Fruit fly (Drosophila melanogaster) whole organism, prepupa: Measurements from ENCODE around the gene ct.

Experiments
- Blimp-1 ChIP-seq: fragments of 200-800 bp; sonication (Bioruptor generic); optimal IDR thresholded peaks from 3 replicates; lab custom pipeline; 2017; ENCODE audit warnings: missing biosample characterization, missing genetic modification characterization, mild to moderate bottlenecking, moderate library complexity, missing genetic modification reagents
- CG11294 ChIP-seq: fragments of 200-800 bp; sonication (Bioruptor generic); IDR thresholded peaks from 2 replicates; pipeline ENCODE4 v1.3.6; 2022; ENCODE audit warnings: missing biosample characterization, missing genetic modification characterization
- CG11762 ChIP-seq: fragments of 200-800 bp; sonication (Bioruptor generic); optimal IDR thresholded peaks from 3 replicates; lab custom pipeline; 2016; ENCODE audit warnings: missing biosample characterization, missing genetic modification characterization; ENCODE audit not compliant: insufficient read depth
- CG15336 ChIP-seq: fragments of 200-800 bp; sonication (Bioruptor generic); IDR thresholded peaks from 2 replicates; pipeline ENCODE4 v1.3.6; 2022; ENCODE audit warnings: missing biosample characterization, missing genetic modification characterization
- CG1621 ChIP-seq: fragments of 200-800 bp; sonication (Bioruptor generic); optimal IDR thresholded peaks from 3 replicates; lab custom pipeline; 2018; ENCODE audit warnings: missing biosample characterization, mild to moderate bottlenecking, missing genetic modification characterization
- CG3032 ChIP-seq: fragments of 200-800 bp; optimal IDR thresholded peaks from 2 replicates; lab custom pipeline; 2019; ENCODE audit warnings: missing biosample characterization, mild to moderate bottlenecking, missing genetic modification characterization, moderate library complexity
- CG31627 ChIP-seq: fragments of 200-800 bp; sonication (Bioruptor generic); optimal IDR thresholded peaks from 3 replicates; lab custom pipeline; 2016; ENCODE audit warnings: missing biosample characterization, missing genetic modification characterization
- CG32006 ChIP-seq: fragments of 200-800 bp; sonication (Bioruptor generic); optimal IDR thresholded peaks from 3 replicates; lab custom pipeline; 2017; ENCODE audit warnings: missing biosample characterization, mild to moderate bottlenecking, missing genetic modification characterization
- CG4318 ChIP-seq: fragments of 200-800 bp; sonication (Bioruptor generic); optimal IDR thresholded peaks from 3 replicates; lab custom pipeline; 2017; ENCODE audit warnings: missing biosample characterization, mild to moderate bottlenecking, missing genetic modification characterization
- CG6163 ChIP-seq: fragments of 200-800 bp; sonication (Bioruptor generic); IDR thresholded peaks from 3 replicates; pipeline ENCODE4 v1.3.6; 2022; ENCODE audit warnings: missing biosample characterization, missing genetic modification characterization
- CG6808 ChIP-seq: fragments of 200-800 bp; sonication (Bioruptor generic); optimal IDR thresholded peaks from 3 replicates; lab custom pipeline; 2017; ENCODE audit warnings: missing biosample characterization, missing genetic modification characterization, mild to moderate bottlenecking, moderate library complexity, missing genetic modification reagents
- CG7368 ChIP-seq: fragments of 200-800 bp; sonication (Bioruptor generic); optimal IDR thresholded peaks from 3 replicates; lab custom pipeline; 2016; ENCODE audit warnings: missing biosample characterization, missing genetic modification characterization
- CG8119 ChIP-seq: fragments of 200-800 bp; sonication (Bioruptor generic); IDR thresholded peaks from 3 replicates; pipeline ENCODE4 v1.3.6; 2022; ENCODE audit warnings: missing biosample characterization, missing genetic modification characterization
- CG8319 ChIP-seq: fragments of 200-800 bp; sonication (Bioruptor generic); optimal IDR thresholded peaks from 3 replicates; lab custom pipeline; 2016; ENCODE audit warnings: missing biosample characterization, missing genetic modification characterization
- CG8632 ChIP-seq: fragments of 200-800 bp; sonication (Bioruptor generic); optimal IDR thresholded peaks from 3 replicates; lab custom pipeline; 2016; ENCODE audit warnings: missing biosample characterization, missing genetic modification characterization
- CG9139 ChIP-seq: fragments of 200-800 bp; sonication (Bioruptor generic); optimal IDR thresholded peaks from 3 replicates; lab custom pipeline; 2017; ENCODE audit warnings: missing biosample characterization, mild to moderate bottlenecking, missing genetic modification characterization
- Eip75B ChIP-seq: fragments of 200-800 bp; sonication (Bioruptor generic); optimal IDR thresholded peaks from 3 replicates; lab custom pipeline; 2016; ENCODE audit warnings: missing biosample characterization, missing genetic modification characterization
- Eip78C ChIP-seq: fragments of 200-800 bp; sonication (Bioruptor generic); peaks from one replicate; lab custom pipeline; 2016; ENCODE audit warnings: missing biosample characterization, missing genetic modification characterization
- Eip93F ChIP-seq: fragments of 200-800 bp; sonication (Bioruptor generic); optimal IDR thresholded peaks from 2 replicates; lab custom pipeline; 2016; ENCODE audit warnings: missing biosample characterization, mild to moderate bottlenecking, missing genetic modification characterization
- Ets21C ChIP-seq: fragments of 200-800 bp; sonication (Bioruptor generic); optimal IDR thresholded peaks from 3 replicates; lab custom pipeline; 2016; ENCODE audit warnings: missing biosample characterization, missing genetic modification characterization
- Ets96B ChIP-seq: fragments of 200-800 bp; optimal IDR thresholded peaks from 2 replicates; lab custom pipeline; 2019; ENCODE audit warnings: missing biosample characterization, mild to moderate bottlenecking, missing genetic modification characterization, moderate library complexity
- Hr38 ChIP-seq: sonication (Bioruptor generic); optimal IDR thresholded peaks from 2 replicates; lab custom pipeline; 2016; ENCODE audit warnings: missing biosample characterization, missing genetic modification characterization
- Hr39 ChIP-seq: fragments of 200-800 bp; sonication (Bioruptor generic); optimal IDR thresholded peaks from 2 replicates; lab custom pipeline; 2016; ENCODE audit warnings: missing biosample characterization, missing genetic modification characterization
- Hr4 ChIP-seq: fragments of 200-800 bp; sonication (Bioruptor generic); optimal IDR thresholded peaks from 3 replicates; lab custom pipeline; 2016; ENCODE audit warnings: missing biosample characterization, missing genetic modification characterization
- Lpt ChIP-seq: fragments of 200-800 bp; sonication (Bioruptor generic); optimal IDR thresholded peaks from 3 replicates; lab custom pipeline; 2016; ENCODE audit warnings: missing biosample characterization, missing genetic modification characterization
- Met ChIP-seq: fragments of 200-800 bp; sonication (Bioruptor generic); optimal IDR thresholded peaks from 3 replicates; lab custom pipeline; 2016; ENCODE audit warnings: missing biosample characterization, missing genetic modification characterization
- OdsH ChIP-seq: fragments of 200-800 bp; sonication (Bioruptor generic); optimal IDR thresholded peaks from 3 replicates; lab custom pipeline; 2016; ENCODE audit warnings: missing biosample characterization, missing genetic modification characterization
- Smox ChIP-seq: fragments of 200-800 bp; sonication (Bioruptor generic); optimal IDR thresholded peaks from 3 replicates; lab custom pipeline; 2016; ENCODE audit warnings: missing biosample characterization, missing genetic modification characterization
- Sox102F ChIP-seq: fragments of 200-800 bp; sonication (Bioruptor generic); optimal IDR thresholded peaks from 2 replicates; lab custom pipeline; 2016; ENCODE audit warnings: missing biosample characterization, mild to moderate bottlenecking, missing genetic modification characterization
- Sox14 ChIP-seq: fragments of 200-800 bp; sonication (Bioruptor generic); optimal IDR thresholded peaks from 3 replicates; lab custom pipeline; 2016; ENCODE audit warnings: missing biosample characterization, missing genetic modification characterization
- Sox15 ChIP-seq: fragments of 200-800 bp; sonication (Bioruptor generic); optimal IDR thresholded peaks from 3 replicates; lab custom pipeline; 2016; ENCODE audit warnings: missing biosample characterization, missing genetic modification characterization
- achi ChIP-seq: fragments of 200-800 bp; sonication (Bioruptor generic); optimal IDR thresholded peaks from 3 replicates; lab custom pipeline; 2016; ENCODE audit warnings: missing biosample characterization, missing genetic modification characterization
- cyc ChIP-seq: fragments of 200-800 bp; sonication (Bioruptor generic); optimal IDR thresholded peaks from 3 replicates; lab custom pipeline; 2016; ENCODE audit warnings: missing biosample characterization, missing genetic modification characterization
- dac ChIP-seq: fragments of 200-800 bp; sonication (Bioruptor generic); optimal IDR thresholded peaks from 2 replicates; lab custom pipeline; 2017; ENCODE audit warnings: missing biosample characterization, mild to moderate bottlenecking, missing genetic modification characterization
- dsx ChIP-seq: fragments of 200-800 bp; optimal IDR thresholded peaks from 3 replicates; lab custom pipeline; 2019; ENCODE audit warnings: missing biosample characterization, mild to moderate bottlenecking, missing genetic modification characterization, moderate library complexity; ENCODE audit not compliant: poor library complexity, severe bottlenecking
- eg ChIP-seq: fragments of 200-800 bp; sonication (Bioruptor generic); IDR thresholded peaks from 3 replicates; pipeline ENCODE4 v1.3.6; 2022; ENCODE audit warnings: missing biosample characterization, missing genetic modification characterization
- esn ChIP-seq: fragments of 200-800 bp; sonication (Bioruptor generic); optimal IDR thresholded peaks from 2 replicates; lab custom pipeline; 2016; ENCODE audit warnings: missing biosample characterization, mild to moderate bottlenecking, missing genetic modification characterization, moderate library complexity
- fd59A ChIP-seq: fragments of 200-800 bp; sonication (Bioruptor generic); optimal IDR thresholded peaks from 2 replicates; lab custom pipeline; 2017; ENCODE audit warnings: missing biosample characterization, mild to moderate bottlenecking, missing genetic modification characterization, missing genetic modification reagents
- fkh ChIP-seq: fragments of 200-800 bp; sonication (Bioruptor generic); optimal IDR thresholded peaks from 3 replicates; lab custom pipeline; 2017; ENCODE audit warnings: missing biosample characterization, mild to moderate bottlenecking, missing genetic modification characterization, moderate library complexity
- lz ChIP-seq: fragments of 200-800 bp; sonication (Bioruptor generic); optimal IDR thresholded peaks from 3 replicates; lab custom pipeline; 2016; ENCODE audit warnings: missing biosample characterization, missing genetic modification characterization
- net ChIP-seq: fragments of 200-800 bp; sonication (Bioruptor generic); optimal IDR thresholded peaks from 3 replicates; lab custom pipeline; 2016; ENCODE audit warnings: missing biosample characterization, missing genetic modification characterization
- pdm3 ChIP-seq: fragments of 200-800 bp; sonication (Bioruptor generic); optimal IDR thresholded peaks from 3 replicates; lab custom pipeline; 2016; ENCODE audit warnings: missing biosample characterization, missing genetic modification characterization
- salr ChIP-seq, 2 experiments: fragments of 200-800 bp; sonication (Bioruptor generic); optimal IDR thresholded peaks; 3 replicates each; lab custom pipeline; 2016 to 2018; ENCODE audit warnings: missing biosample characterization in 2 of 2, missing genetic modification characterization in 2 of 2, mild to moderate bottlenecking in 1 of 2
- spab ChIP-seq: fragments of 200-800 bp; sonication (Bioruptor generic); optimal IDR thresholded peaks from 2 replicates; lab custom pipeline; 2017; ENCODE audit warnings: missing biosample characterization, mild to moderate bottlenecking, missing genetic modification characterization, missing genetic modification reagents
- ss ChIP-seq, 2 experiments: fragments of 200-800 bp; sonication (Bioruptor generic); optimal IDR thresholded peaks; 2 replicates in 1 of 2; 3 replicates in 1 of 2; lab custom pipeline; 2017 to 2018; ENCODE audit warnings: mild to moderate bottlenecking in 2 of 2, missing biosample characterization in 2 of 2, missing genetic modification characterization in 2 of 2, moderate library complexity in 1 of 2
- svp ChIP-seq: fragments of 200-800 bp; sonication (Bioruptor generic); peaks from one replicate; lab custom pipeline; 2016; ENCODE audit warnings: missing biosample characterization, missing genetic modification characterization

The ct gene

dm6 chrX:7700239-7700793 is 92.1 kb downstream of the ct start (continued):
- peak; percentile 92 for TF ChIP-seq Hr39 (GFP tag; lab: Kevin White, UChicago)
- peak; percentile 3 for TF ChIP-seq Blimp-1 (GFP tag; lab: Kevin White, UChicago)
- peak; percentile 77 for TF ChIP-seq CG4318 (GFP tag; lab: Kevin White, UChicago)
- peak; percentile 25 for TF ChIP-seq spab (GFP tag; lab: Kevin White, UChicago)
- TF ChIP-seq CG3032 (tag; lab: Kevin White, UChicago), result peak; percentile 67
- no peak for TF ChIP-seq CG9139
- peak; percentile 87 for TF ChIP-seq OdsH (GFP tag; lab: Kevin White, UChicago)
- peak; percentile 78 for TF ChIP-seq Sox15 (GFP tag; lab: Kevin White, UChicago)

dm6 chrX:7701282-7702078 is 93.3 kb downstream of the ct start:
- TF ChIP-seq Sox15 (GFP tag; lab: Kevin White, UChicago) (no peak), achi (GFP tag; lab: Kevin White, UChicago) (no peak), CG8632 (GFP tag; lab: Kevin White, UChicago) (no peak), dsx (GFP tag; lab: Kevin White, UChicago) (no peak), ss (GFP tag; optimal IDR thresholded peaks at IDR 0.05; lab: Kevin White, UChicago) (no peak), CG11294 (peak; percentile 7; the same call in 1 of the 2 replicates), Hr4 (GFP tag; lab: Kevin White, UChicago) (no peak), fkh (GFP tag; lab: Kevin White, UChicago) (peak; percentile 67), CG11762 (GFP tag; lab: Kevin White, UChicago) (no peak), CG9139 (no peak), CG1621 (tag; lab: Kevin White, UChicago) (no peak), Eip75B (no peak), esn (GFP tag; lab: Kevin White, UChicago) (no peak), CG32006 (peak; percentile 47), Eip93F (GFP tag; lab: Kevin White, UChicago) (no peak), Smox (GFP tag; lab: Kevin White, UChicago) (no peak), CG3032 (tag; lab: Kevin White, UChicago) (no peak), Ets96B (tag; lab: Kevin White, UChicago) (no peak), Met (GFP tag; lab: Kevin White, UChicago) (no peak), CG6808 (no peak), salr (GFP tag; optimal IDR thresholded peaks at IDR 0.05; lab: Kevin White, UChicago) (peak in 1 of 2 experiments; percentile 26), OdsH (GFP tag; lab: Kevin White, UChicago) (no peak), Hr38 (GFP tag; lab: Kevin White, UChicago) (no peak), spab (GFP tag; lab: Kevin White, UChicago) (no peak), CG7368 (no peak), CG31627 (no peak), CG6163 (GFP tag; lab: Robert Waterston, UW) (peak; percentile 8; the same call in 1 of the 3 replicates), Sox102F (GFP tag; lab: Kevin White, UChicago) (no peak), CG15336 (GFP tag; lab: Robert Waterston, UW) (peak; percentile 33; the same call in 1 of the 2 replicates), eg (GFP tag; lab: Robert Waterston, UW) (peak; percentile 58), svp (no peak), CG4318 (GFP tag; lab: Kevin White, UChicago) (no peak), fd59A (GFP tag; lab: Kevin White, UChicago) (no peak), Ets21C (no peak), dac (GFP tag; lab: Kevin White, UChicago) (no peak), pdm3 (peak; percentile 17), Blimp-1 (GFP tag; lab: Kevin White, UChicago) (no peak), Eip78C (GFP tag; lab: Kevin White, UChicago) (peak; percentile 36), CG8119 (no peak), cyc (no peak), CG8319 (no peak), lz (GFP tag; lab: Kevin White, UChicago) (no peak), Sox14 (no peak), Lpt (GFP tag; lab: Kevin White, UChicago) (no peak), net (GFP tag; lab: Kevin White, UChicago) (no peak)
